Worm (Caenorhabditis elegans): ENCODE results near the gene Y37H2A.12.

ce11 chrV:18167161-18167560, 36.2 kb upstream of the Y37H2A.12 start, which contains the start of gene C14A6.6:
- TF ChIP-seq lir-3 (tag; optimal IDR thresholded peaks at IDR 0.05; ENCODE audit: poor library complexity) (no peak), nhr-28 (tag; optimal IDR thresholded peaks at IDR 0.05) (no peak), efl-3 (GFP tag; optimal IDR thresholded peaks at IDR 0.05) (no peak), unc-86 (tag; optimal IDR thresholded peaks at IDR 0.05) (no peak), ces-1 (GFP tag; optimal IDR thresholded peaks at IDR 0.05) (no peak), tbx-2 (tag; optimal IDR thresholded peaks at IDR 0.05) (no peak)
